Worm (Caenorhabditis elegans) whole organism, young adult: ENCODE data around the gene srh-207.
"Not testable (repeated sequence)": the region's sequence is repeated elsewhere in the genome, so short reads cannot be mapped to it uniquely, and the experiment has no call there.

Experiments used
- C17E4.6 ChIP-seq: fragments of 200-800 bp; sonication (Bioruptor generic); IDR thresholded peaks from 2 replicates; pipeline ENCODE4 v1.3.6; 2022; ENCODE audit warnings: missing genetic modification reagents, missing genetic modification characterization, missing compliant biosample characterization
- F57A8.1 ChIP-seq: fragments of 200-800 bp; sonication (Bioruptor generic); optimal IDR thresholded peaks from 2 replicates; lab custom pipeline; 2018; ENCODE audit warnings: mild to moderate bottlenecking, missing genetic modification characterization, moderate library complexity, missing compliant biosample characterization
- akir-1 ChIP-seq: fragments of 200-800 bp; sonication (Bioruptor generic); optimal IDR thresholded peaks from 2 replicates; lab custom pipeline; 2018; ENCODE audit warnings: mild to moderate bottlenecking, missing genetic modification characterization, moderate library complexity, missing compliant biosample characterization
- ama-1 ChIP-seq, 3 experiments: fragments of 150-350 bp in 1 of 3; sonication (generic microtip) in 2 of 3; optimal IDR thresholded peaks; 2 replicates each; lab custom pipeline; 2014 to 2018; ENCODE audit warnings: missing biosample characterization in 2 of 3, missing genetic modification characterization in 2 of 3, missing genetic modification reagents in 2 of 3
- dpl-1 ChIP-seq: fragments of 150-350 bp; optimal IDR thresholded peaks from 2 replicates; lab custom pipeline; 2014; ENCODE audit warnings: missing biosample characterization, missing genetic modification reagents, missing genetic modification characterization
- lag-1 ChIP-seq: fragments of 200-800 bp; sonication (Bioruptor generic); IDR thresholded peaks from 2 replicates; pipeline ENCODE4 v1.3.6; 2022; ENCODE audit warnings: missing genetic modification reagents, missing genetic modification characterization, missing compliant biosample characterization
- madf-10 ChIP-seq: sonication (generic microtip); optimal IDR thresholded peaks from 2 replicates; lab custom pipeline; 2016; ENCODE audit warnings: mild to moderate bottlenecking, missing genetic modification characterization, missing compliant biosample characterization
- mxl-1 ChIP-seq: sonication (generic microtip); optimal IDR thresholded peaks from 2 replicates; lab custom pipeline; 2016; ENCODE audit warnings: missing genetic modification characterization, missing compliant biosample characterization
- rcor-1 ChIP-seq: fragments of 200-800 bp; sonication (Bioruptor generic); IDR thresholded peaks from 2 replicates; pipeline ENCODE4 v1.3.6; 2022; ENCODE audit warnings: missing genetic modification reagents, missing genetic modification characterization, missing compliant biosample characterization
- snpc-4 ChIP-seq, 5 experiments: fragments of 150-350 bp in 1 of 5; sonication (generic microtip) in 4 of 5; optimal IDR thresholded peaks; 2 replicates each; lab custom pipeline; 2014 to 2018; ENCODE audit warnings: missing genetic modification characterization in 5 of 5, missing biosample characterization in 3 of 5, antibody characterized with exemption in 2 of 5, mild to moderate bottlenecking in 2 of 5, missing compliant biosample characterization in 2 of 5, missing genotype in 2 of 5, moderate library complexity in 2 of 5, missing genetic modification reagents in 1 of 5
- ztf-25 ChIP-seq: fragments of 200-800 bp; sonication (Bioruptor generic); IDR thresholded peaks from 2 replicates; pipeline ENCODE4 v1.3.6; 2022; ENCODE audit warnings: missing genetic modification reagents, missing genetic modification characterization, missing compliant biosample characterization
- ztf-28 ChIP-seq: fragments of 200-800 bp; sonication (Bioruptor generic); IDR thresholded peaks from 2 replicates; pipeline ENCODE4 v1.3.6; 2022; ENCODE audit warnings: missing genetic modification reagents, missing genetic modification characterization, missing compliant biosample characterization

- TF ChIP-seq snpc-4 (GFP tag; optimal IDR thresholded peaks at IDR 0.05; lab: Kevin White, UChicago); snpc-4 (tag; optimal IDR thresholded peaks at IDR 0.05; lab: Kevin White, UChicago); ztf-28 (GFP tag; lab: Robert Waterston, UW); ama-1 (optimal IDR thresholded peaks at IDR 0.05; lab: Kevin White, UChicago); ama-1 (GFP tag; optimal IDR thresholded peaks at IDR 0.05; lab: Kevin White, UChicago); F57A8.1; mxl-1 (tag; lab: Kevin White, UChicago); lag-1; madf-10 (tag; lab: Kevin White, UChicago); akir-1 (GFP tag; lab: Kevin White, UChicago); rcor-1 (GFP tag; lab: Robert Waterston, UW); dpl-1; ztf-25; C17E4.6: not testable (repeated sequence)
Measured at ce11 chrV:18439469-18439868, 29.4 kb upstream of the srh-207 start, which contains the start of gene ZK262.9.
